Worm (Caenorhabditis elegans): ENCODE data around the gene immt-2.

ce11 chrV:16779971-16780370, 9.1 kb upstream of the immt-2 start:
- no peak for TF ChIP-seq skn-1 (tag; optimal IDR thresholded peaks at IDR 0.05)
- no peak for TF ChIP-seq nhr-11 (tag; optimal IDR thresholded peaks at IDR 0.05)
- no peak for TF ChIP-seq mdl-1 (tag; optimal IDR thresholded peaks at IDR 0.05)
- TF ChIP-seq ZK546.5 (tag; optimal IDR thresholded peaks at IDR 0.05) = no peak
- TF ChIP-seq egl-27 (tag; optimal IDR thresholded peaks at IDR 0.05) = no peak
- no peak for TF ChIP-seq R02D3.7 (tag; optimal IDR thresholded peaks at IDR 0.05)
- TF ChIP-seq peb-1 (tag; optimal IDR thresholded peaks at IDR 0.05) = no peak
- TF ChIP-seq lin-39 (tag; optimal IDR thresholded peaks at IDR 0.05) = no peak
- no peak for TF ChIP-seq ztf-11 (tag; optimal IDR thresholded peaks at IDR 0.05)
- TF ChIP-seq Y55F3AM.14 (GFP tag; optimal IDR thresholded peaks at IDR 0.05) = no peak
- no peak for TF ChIP-seq crh-2 (tag; optimal IDR thresholded peaks at IDR 0.05)
- TF ChIP-seq unc-39 (tag; optimal IDR thresholded peaks at IDR 0.05) = no peak

Measured in whole organism, L2 larva.